Worm (Caenorhabditis elegans) whole organism, midembryonic: ENCODE results near the gene T06A10.2.

Experiments
- T22C8.4 ChIP-seq: fragments of 200-800 bp; sonication (Bioruptor generic); IDR thresholded peaks from 2 replicates; pipeline ENCODE4 v1.3.6; 2022; ENCODE audit warnings: missing genetic modification characterization, missing compliant biosample characterization
- cog-1 ChIP-seq: sonication (generic microtip); optimal IDR thresholded peaks from 2 replicates; lab custom pipeline; 2016; ENCODE audit warnings: missing genetic modification characterization, missing compliant biosample characterization
- flt-1 ChIP-seq: fragments of 200-800 bp; sonication (Bioruptor generic); IDR thresholded peaks from 2 replicates; pipeline ENCODE4 v1.3.6; 2022; ENCODE audit warnings: missing genetic modification characterization, missing compliant biosample characterization
- klf-2 ChIP-seq: fragments of 200-800 bp; sonication (Bioruptor generic); conservative IDR thresholded peaks from 2 replicates; pipeline ENCODE4 v1.3.6; 2022; ENCODE audit warnings: missing genetic modification reagents, missing genetic modification characterization, missing compliant biosample characterization
- med-1 ChIP-seq: sonication (generic microtip); optimal IDR thresholded peaks from 2 replicates; lab custom pipeline; 2017; ENCODE audit warnings: missing genetic modification characterization, mild to moderate bottlenecking, missing compliant biosample characterization, antibody characterized with exemption, missing genetic modification reagents; ENCODE audit not compliant: insufficient read depth
- ref-1 ChIP-seq: fragments of 200-800 bp; sonication (Bioruptor generic); conservative IDR thresholded peaks from 2 replicates; pipeline ENCODE4 v1.3.6; 2022; ENCODE audit warnings: missing genetic modification reagents, missing genetic modification characterization, missing compliant biosample characterization
- tab-1 ChIP-seq: fragments of 200-800 bp; sonication (Bioruptor generic); IDR thresholded peaks from 2 replicates; pipeline ENCODE4 v1.3.6; 2022; ENCODE audit warnings: missing genetic modification characterization, missing compliant biosample characterization
- ztf-23 ChIP-seq: fragments of 200-800 bp; sonication (Bioruptor generic); IDR thresholded peaks from 2 replicates; pipeline ENCODE4 v1.3.6; 2022; ENCODE audit warnings: missing genetic modification reagents, missing genetic modification characterization, missing compliant biosample characterization
- ztf-29 ChIP-seq: fragments of 200-800 bp; sonication (Bioruptor generic); IDR thresholded peaks from 2 replicates; pipeline ENCODE4 v1.3.6; 2022; ENCODE audit warnings: missing genetic modification reagents, missing genetic modification characterization, missing compliant biosample characterization

Gene T06A10.2

ce11 chrIV:16931077-16931476 lies 35.7 kb downstream of the T06A10.2 start, which contains the start of gene Y116A8C.49:
Gene Y116A8C.49, minus strand, starts transcription at chrIV:16931177.
- TF ChIP-seq med-1, result no peak
- TF ChIP-seq cog-1, result no peak

DNA sequence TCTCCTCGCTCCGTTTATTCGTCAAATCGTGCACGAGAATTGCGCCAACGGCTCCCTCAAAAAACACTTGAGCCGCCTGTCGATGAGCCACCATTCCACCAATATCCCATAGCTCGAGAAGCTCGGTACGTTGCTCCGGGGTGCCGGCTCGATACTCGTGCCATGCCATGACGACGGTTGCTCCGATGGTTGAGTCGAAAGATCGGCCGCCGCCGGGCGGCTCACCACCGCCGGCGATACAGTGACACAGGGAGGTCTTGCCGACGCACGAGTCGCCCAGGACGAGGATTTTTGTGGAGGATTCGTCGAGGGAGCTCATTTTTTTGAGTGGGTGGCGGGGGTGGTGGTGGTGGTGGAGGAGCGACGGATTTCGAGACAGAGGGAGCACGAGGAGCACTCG lies 40.7 kb downstream of the T06A10.2 start:
- no peak for TF ChIP-seq T22C8.4 (GFP tag; lab: Robert Waterston, UW)
- TF ChIP-seq ztf-29 (GFP tag; lab: Robert Waterston, UW), result no peak
- no peak for TF ChIP-seq ref-1 (GFP tag; lab: Robert Waterston, UW)
- no peak for TF ChIP-seq klf-2 (GFP tag; lab: Robert Waterston, UW)
- no peak for TF ChIP-seq med-1
- no peak for TF ChIP-seq tab-1 (GFP tag; lab: Robert Waterston, UW)
- no peak for TF ChIP-seq flt-1 (GFP tag; lab: Robert Waterston, UW)
- no peak for TF ChIP-seq cog-1
- TF ChIP-seq ztf-23 (GFP tag; lab: Robert Waterston, UW), result no peak

DNA sequence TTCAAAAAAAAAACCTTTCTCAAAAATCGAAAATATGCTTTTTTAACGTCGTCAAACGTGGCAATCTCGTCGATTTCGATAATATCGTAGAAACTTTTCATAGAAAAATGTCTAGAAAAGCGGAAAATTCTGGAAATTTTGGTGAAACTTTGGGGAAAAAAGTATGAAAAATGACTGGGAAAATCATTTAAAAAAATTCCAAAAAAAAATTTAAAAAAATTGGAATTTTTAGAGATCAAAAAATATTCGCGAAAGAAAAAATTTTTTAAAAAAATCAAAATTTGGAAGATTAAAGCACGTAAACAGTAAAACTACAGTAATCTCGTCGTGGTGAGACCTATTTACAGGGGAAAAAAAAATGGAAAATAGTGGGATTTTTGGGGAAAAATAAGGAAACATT lies 43.6 kb downstream of the T06A10.2 start, which contains the start of gene Y116A8C.10:
Y116A8C.10 (minus strand) TSS at position 101 of the 400 bp plus-strand sequence.
- TF ChIP-seq ref-1 (GFP tag; lab: Robert Waterston, UW) (no peak), cog-1 (no peak), ztf-23 (GFP tag; lab: Robert Waterston, UW) (no peak), klf-2 (GFP tag; lab: Robert Waterston, UW) (no peak), T22C8.4 (GFP tag; lab: Robert Waterston, UW) (no peak), tab-1 (GFP tag; lab: Robert Waterston, UW) (no peak), flt-1 (GFP tag; lab: Robert Waterston, UW) (no peak), med-1 (no peak), ztf-29 (GFP tag; lab: Robert Waterston, UW) (no peak)
